Worm (Caenorhabditis elegans): ENCODE results near the gene ZK757.2.

DNA sequence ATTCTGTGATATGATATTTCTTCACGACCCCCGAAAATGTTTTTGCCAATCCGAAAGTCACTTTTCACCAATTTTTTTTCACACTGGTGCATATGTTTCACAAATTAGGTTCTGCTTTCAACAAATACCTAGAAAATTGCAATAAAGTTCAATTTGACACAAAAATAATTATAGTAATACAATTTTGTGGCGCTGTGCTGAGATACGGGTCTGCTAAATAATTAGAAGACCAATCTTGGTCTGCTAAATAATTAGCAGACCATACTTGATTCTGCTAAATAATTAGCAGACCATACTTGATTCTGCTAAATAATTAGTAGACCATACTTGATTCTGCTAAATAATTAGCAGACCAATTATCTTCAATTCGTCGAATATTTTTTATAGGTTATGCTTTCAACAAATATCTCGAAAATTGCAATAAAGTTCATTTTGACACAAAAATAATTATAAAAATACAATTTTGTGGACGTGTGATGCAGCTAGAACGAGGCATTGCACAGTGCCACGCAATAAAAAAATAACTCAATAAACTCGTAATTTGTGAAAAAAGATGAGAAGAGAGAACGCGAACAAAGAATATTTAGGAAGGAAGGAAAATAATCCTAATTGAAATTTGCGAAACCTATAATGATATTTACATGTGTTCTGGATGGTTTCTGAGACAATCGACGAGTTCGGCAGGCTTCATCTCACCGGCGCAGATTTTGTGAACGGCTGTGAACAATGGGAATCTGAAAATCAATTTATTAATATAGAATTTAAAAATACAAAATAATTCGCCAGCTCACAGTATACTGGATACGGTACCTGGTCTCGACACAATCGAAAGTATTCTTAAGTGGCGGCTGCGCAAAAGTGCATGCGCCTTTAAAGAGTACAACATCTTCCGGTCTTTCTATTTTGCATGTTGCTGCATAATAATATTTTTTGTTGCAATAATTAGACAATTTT lies 24.8 kb downstream of the ZK757.2 start:
- no peak for TF ChIP-seq lin-11 (tag; optimal IDR thresholded peaks at IDR 0.05)
- no peak for TF ChIP-seq hlh-15 (tag; optimal IDR thresholded peaks at IDR 0.05)
- no peak for TF ChIP-seq pax-1 (tag; optimal IDR thresholded peaks at IDR 0.05)
- TF ChIP-seq hlh-6 (tag; optimal IDR thresholded peaks at IDR 0.05), result no peak
- no peak for TF ChIP-seq tbx-2 (tag; optimal IDR thresholded peaks at IDR 0.05)
- TF ChIP-seq npax-4 (tag; optimal IDR thresholded peaks at IDR 0.05), result no peak
- TF ChIP-seq sdc-2 (tag; optimal IDR thresholded peaks at IDR 0.05), result no peak
- TF ChIP-seq fkh-10 (GFP tag; optimal IDR thresholded peaks at IDR 0.05), result no peak

Measured in whole organism, late embryonic.